Worm (Caenorhabditis elegans) whole organism, late embryonic: Measurements from ENCODE around the gene T13A10.64.
"Not testable (repeated sequence)": the region's sequence is repeated elsewhere in the genome, so short reads cannot be mapped to it uniquely, and the experiment has no call there.

ENCODE experiments used
- F13H6.1 ChIP-seq: sonication (generic microtip); optimal IDR thresholded peaks from 2 replicates; lab custom pipeline; 2016; ENCODE audit warnings: missing genetic modification characterization, missing compliant biosample characterization
- K09A11.1 ChIP-seq: sonication (generic microtip); optimal IDR thresholded peaks from 2 replicates; lab custom pipeline; 2017; ENCODE audit warnings: antibody characterized with exemption, mild to moderate bottlenecking, missing genetic modification characterization, missing compliant biosample characterization; ENCODE audit not compliant: insufficient read depth
- ama-1 ChIP-seq: fragments of 150-350 bp; optimal IDR thresholded peaks from 2 replicates; lab custom pipeline; 2014
- ceh-18 ChIP-seq: sonication (generic microtip); optimal IDR thresholded peaks from 2 replicates; lab custom pipeline; 2016; ENCODE audit warnings: missing genetic modification characterization, missing compliant biosample characterization
- ceh-2 ChIP-seq: sonication (generic microtip); optimal IDR thresholded peaks from 2 replicates; lab custom pipeline; 2016; ENCODE audit warnings: missing genotype, missing genetic modification characterization, missing compliant biosample characterization
- ceh-22 ChIP-seq: sonication (generic microtip); optimal IDR thresholded peaks from 2 replicates; lab custom pipeline; 2017; ENCODE audit warnings: missing biosample characterization, missing genetic modification characterization
- ceh-24 ChIP-seq: sonication (generic microtip); optimal IDR thresholded peaks from 2 replicates; lab custom pipeline; 2016; ENCODE audit warnings: mild to moderate bottlenecking, missing genetic modification characterization, missing compliant biosample characterization
- ceh-34 ChIP-seq: sonication (generic microtip); optimal IDR thresholded peaks from 2 replicates; lab custom pipeline; 2016; ENCODE audit warnings: mild to moderate bottlenecking, missing genetic modification characterization, missing compliant biosample characterization
- ceh-45 ChIP-seq: fragments of 200-800 bp; sonication (Bioruptor generic); IDR thresholded peaks from 2 replicates; pipeline ENCODE4 v1.3.6; 2022; ENCODE audit warnings: missing genetic modification reagents, missing genetic modification characterization, missing compliant biosample characterization
- ceh-48 ChIP-seq: sonication (generic microtip); optimal IDR thresholded peaks from 2 replicates; lab custom pipeline; 2016; ENCODE audit warnings: missing genetic modification characterization, inconsistent platforms, missing compliant biosample characterization
- ceh-9 ChIP-seq: sonication (generic microtip); optimal IDR thresholded peaks from 2 replicates; lab custom pipeline; 2016; ENCODE audit warnings: mild to moderate bottlenecking, missing genetic modification characterization, inconsistent platforms, missing compliant biosample characterization
- dmd-4 ChIP-seq: sonication (generic microtip); optimal IDR thresholded peaks from 2 replicates; lab custom pipeline; 2016; ENCODE audit warnings: borderline replicate concordance, missing genetic modification characterization, missing compliant biosample characterization
- elt-4 ChIP-seq: sonication (generic microtip); optimal IDR thresholded peaks from 2 replicates; lab custom pipeline; 2016; ENCODE audit warnings: missing genetic modification characterization, missing compliant biosample characterization
- ets-4 ChIP-seq: sonication (generic microtip); optimal IDR thresholded peaks from 2 replicates; lab custom pipeline; 2016; ENCODE audit warnings: missing genetic modification characterization, missing compliant biosample characterization
- fax-1 ChIP-seq: sonication (generic microtip); optimal IDR thresholded peaks from 2 replicates; lab custom pipeline; 2016; ENCODE audit warnings: missing genotype, missing genetic modification characterization, missing compliant biosample characterization
- fkh-10 ChIP-seq: fragments of 150-350 bp; optimal IDR thresholded peaks from 2 replicates; lab custom pipeline; 2014; ENCODE audit warnings: missing biosample characterization, missing genetic modification reagents, missing genetic modification characterization
- gmeb-2 ChIP-seq: sonication (generic microtip); optimal IDR thresholded peaks from 2 replicates; lab custom pipeline; 2016; ENCODE audit warnings: missing genetic modification characterization, inconsistent platforms, missing compliant biosample characterization
- hlh-13 ChIP-seq: fragments of 200-800 bp; sonication (Bioruptor generic); optimal IDR thresholded peaks from 2 replicates; lab custom pipeline; 2018; ENCODE audit warnings: mild to moderate bottlenecking, missing genetic modification characterization, missing compliant biosample characterization
- hlh-6 ChIP-seq: sonication (generic microtip); optimal IDR thresholded peaks from 2 replicates; lab custom pipeline; 2016; ENCODE audit warnings: missing genotype, missing genetic modification characterization, missing compliant biosample characterization
- hlh-8 ChIP-seq: sonication (generic microtip); optimal IDR thresholded peaks from 2 replicates; lab custom pipeline; 2016; ENCODE audit warnings: missing genotype, missing genetic modification characterization, missing compliant biosample characterization
- lim-6 ChIP-seq: sonication (generic microtip); optimal IDR thresholded peaks from 2 replicates; lab custom pipeline; 2016; ENCODE audit warnings: missing genetic modification characterization, missing compliant biosample characterization
- madf-2 ChIP-seq: sonication (generic microtip); optimal IDR thresholded peaks from 2 replicates; lab custom pipeline; 2017; ENCODE audit warnings: missing genetic modification characterization, missing compliant biosample characterization
- nfya-1 ChIP-seq: sonication (generic microtip); optimal IDR thresholded peaks from 2 replicates; lab custom pipeline; 2017; ENCODE audit warnings: missing genetic modification characterization, mild to moderate bottlenecking, missing compliant biosample characterization, antibody characterized with exemption, moderate library complexity
- nhr-232 ChIP-seq: sonication (generic microtip); optimal IDR thresholded peaks from 2 replicates; lab custom pipeline; 2016; ENCODE audit warnings: missing genetic modification characterization, missing compliant biosample characterization
- npax-4 ChIP-seq: sonication (generic microtip); optimal IDR thresholded peaks from 2 replicates; lab custom pipeline; 2016; ENCODE audit warnings: missing genetic modification characterization, missing compliant biosample characterization
- pag-3 ChIP-seq: sonication (generic microtip); optimal IDR thresholded peaks from 2 replicates; lab custom pipeline; 2016; ENCODE audit warnings: missing compliant biosample characterization, missing genetic modification characterization, borderline replicate concordance
- pat-9 ChIP-seq: fragments of 200-800 bp; sonication (Bioruptor generic); optimal IDR thresholded peaks from 2 replicates; lab custom pipeline; 2018; ENCODE audit warnings: mild to moderate bottlenecking, missing genetic modification characterization, moderate library complexity, missing compliant biosample characterization
- pha-2 ChIP-seq: sonication (generic microtip); optimal IDR thresholded peaks from 2 replicates; lab custom pipeline; 2017; ENCODE audit warnings: mild to moderate bottlenecking, missing genetic modification characterization, missing compliant biosample characterization
- rnt-1 ChIP-seq: sonication (generic microtip); optimal IDR thresholded peaks from 2 replicates; lab custom pipeline; 2016; ENCODE audit warnings: missing genetic modification characterization, missing compliant biosample characterization
- sdc-2 ChIP-seq: sonication (generic microtip); optimal IDR thresholded peaks from 2 replicates; lab custom pipeline; 2016; ENCODE audit warnings: missing genotype, missing genetic modification characterization, missing compliant biosample characterization
- sox-2 ChIP-seq: fragments of 200-800 bp; sonication (Bioruptor generic); IDR thresholded peaks from 2 replicates; pipeline ENCODE4 v1.3.6; 2022; ENCODE audit warnings: missing genetic modification reagents, missing genetic modification characterization, missing compliant biosample characterization
- tbx-2 ChIP-seq: sonication (generic microtip); optimal IDR thresholded peaks from 2 replicates; lab custom pipeline; 2016; ENCODE audit warnings: missing genetic modification characterization, missing compliant biosample characterization
- tbx-7 ChIP-seq: sonication (generic microtip); optimal IDR thresholded peaks from 2 replicates; lab custom pipeline; 2016; ENCODE audit warnings: missing genotype, missing genetic modification characterization, missing compliant biosample characterization
- ttx-3 ChIP-seq: sonication (generic microtip); optimal IDR thresholded peaks from 2 replicates; lab custom pipeline; 2016; ENCODE audit warnings: missing genetic modification reagents, missing genetic modification characterization, missing compliant biosample characterization
- unc-3 ChIP-seq, 2 experiments: fragments of 200-800 bp in 1 of 2; sonication (Bioruptor generic) in 1 of 2; sonication (generic microtip) in 1 of 2; conservative IDR thresholded peaks in 1 of 2; optimal IDR thresholded peaks in 1 of 2; 2 replicates each; pipeline versions ENCODE4 v1.3.6 to Lab custom; 2016 to 2022; ENCODE audit warnings: missing compliant biosample characterization in 2 of 2, missing genetic modification characterization in 2 of 2, missing genetic modification reagents in 1 of 2
- unc-42 ChIP-seq: sonication (generic microtip); optimal IDR thresholded peaks from 2 replicates; lab custom pipeline; 2016; ENCODE audit warnings: missing genotype, missing genetic modification characterization, missing compliant biosample characterization
- unc-55 ChIP-seq: sonication (generic microtip); optimal IDR thresholded peaks from 2 replicates; lab custom pipeline; 2017; ENCODE audit warnings: missing biosample characterization, missing genetic modification reagents, missing genetic modification characterization
- zip-5 ChIP-seq: sonication (generic microtip); optimal IDR thresholded peaks from 2 replicates; lab custom pipeline; 2016; ENCODE audit warnings: missing genetic modification characterization, missing compliant biosample characterization

The T13A10.64 gene

ce11 chrIV:6206294-6206776 lies 48.4 kb upstream of the T13A10.64 start, which contains the start of gene C49A9.10 (continued):
- TF ChIP-seq npax-4 (tag; lab: Kevin White, UChicago) = no peak
- no peak for TF ChIP-seq ceh-18 (tag; lab: Kevin White, UChicago)
- TF ChIP-seq fax-1 (tag; lab: Kevin White, UChicago) = peak; percentile 70
- peak; percentile 60 for TF ChIP-seq F13H6.1
- no peak for TF ChIP-seq hlh-6
- no peak for TF ChIP-seq ttx-3 (tag; lab: Kevin White, UChicago)
- peak; percentile 90 for TF ChIP-seq hlh-8 (tag; lab: Kevin White, UChicago)
- peak; percentile 28 for TF ChIP-seq pha-2
- no peak for TF ChIP-seq K09A11.1 (tag; lab: Kevin White, UChicago)
- TF ChIP-seq ceh-34 = peak; percentile 61
- TF ChIP-seq dmd-4 (tag; lab: Kevin White, UChicago) = no peak
- no peak for TF ChIP-seq fkh-10 (GFP tag; lab: Kevin White, UChicago)
- peak; percentile 96 for TF ChIP-seq tbx-7 (tag; lab: Kevin White, UChicago)

DNA sequence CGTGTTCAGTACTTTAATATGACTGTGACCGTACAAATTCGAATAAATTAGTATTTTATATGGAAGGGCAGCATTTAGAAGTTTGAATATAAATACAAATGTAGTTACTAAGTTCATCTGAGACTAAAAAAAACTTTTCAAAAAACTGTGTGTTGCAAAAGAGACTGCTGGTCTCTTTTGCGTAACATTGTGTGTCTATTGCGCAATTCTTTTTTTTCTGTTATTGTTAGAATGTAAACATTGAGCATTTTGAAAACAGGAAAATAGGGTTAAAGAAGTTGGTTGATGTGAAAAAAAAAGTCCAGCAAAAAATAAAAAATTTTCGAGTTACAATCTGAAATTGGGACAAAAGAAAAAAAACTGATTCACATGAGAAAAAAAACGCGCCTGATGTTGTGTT lies 45.4 kb upstream of the T13A10.64 start:
- TF ChIP-seq unc-55 (GFP tag; lab: Kevin White, UChicago) (no peak), npax-4 (tag; lab: Kevin White, UChicago) (no peak), unc-3 (GFP tag; conservative IDR thresholded peaks at IDR 0.05; lab: Robert Waterston, UW) (no peak), unc-3 (tag; optimal IDR thresholded peaks at IDR 0.05; lab: Kevin White, UChicago) (no peak), ceh-34 (no peak), tbx-2 (tag; lab: Kevin White, UChicago) (no peak), pat-9 (tag; lab: Kevin White, UChicago) (no peak), fax-1 (tag; lab: Kevin White, UChicago) (no peak), K09A11.1 (tag; lab: Kevin White, UChicago) (no peak), ets-4 (tag; lab: Kevin White, UChicago) (no peak), rnt-1 (no peak), unc-42 (tag; lab: Kevin White, UChicago) (no peak), ceh-2 (tag; lab: Kevin White, UChicago) (no peak), hlh-13 (no peak), elt-4 (tag; lab: Kevin White, UChicago) (no peak), gmeb-2 (tag; lab: Kevin White, UChicago) (no peak), ceh-24 (tag; lab: Kevin White, UChicago) (no peak), madf-2 (no peak), sdc-2 (tag; lab: Kevin White, UChicago) (no peak)

- TF ChIP-seq unc-3 (GFP tag; conservative IDR thresholded peaks at IDR 0.05; lab: Robert Waterston, UW) = peak; percentile 34; the same call in 1 of the 2 replicates
- not testable (repeated sequence) for TF ChIP-seq unc-3 (tag; optimal IDR thresholded peaks at IDR 0.05; lab: Kevin White, UChicago)
- peak; percentile 7; the same call in 1 of the 2 replicates for TF ChIP-seq ceh-45 (GFP tag; lab: Robert Waterston, UW)
Observed at ce11 chrIV:6209958-6210357, 44.8 kb upstream of the T13A10.64 start.

- TF ChIP-seq ceh-22 (tag; lab: Kevin White, UChicago) (no peak), zip-5 (tag; lab: Kevin White, UChicago) (no peak), nhr-232 (tag; lab: Kevin White, UChicago) (no peak), fax-1 (tag; lab: Kevin White, UChicago) (no peak), sdc-2 (tag; lab: Kevin White, UChicago) (no peak), ama-1 (lab: Kevin White, UChicago) (no peak), ceh-9 (tag; lab: Kevin White, UChicago) (no peak), hlh-6 (no peak), nfya-1 (no peak), pag-3 (no peak), ceh-48 (no peak), sox-2 (GFP tag; lab: Robert Waterston, UW) (no peak), lim-6 (tag; lab: Kevin White, UChicago) (no peak)
Observed at ce11 chrIV:6210574-6210973, 44.2 kb upstream of the T13A10.64 start, which contains the start of the genes ugt-24 and C49A9.6. TSS of gene ugt-24 (minus strand) at chrIV:6210720. TSS of gene C49A9.6 (plus strand) at chrIV:6210936.
